Fruit fly (Drosophila melanogaster) whole organism, embryonic: ENCODE measurements around the gene Df31.

ENCODE experiments used
- Bteb2 ChIP-seq: fragments of 200-800 bp; sonication (Bioruptor generic); optimal IDR thresholded peaks from 2 replicates; lab custom pipeline; 2016; ENCODE audit warnings: missing biosample characterization, missing genetic modification characterization
- CG10267 ChIP-seq: fragments of 200-800 bp; sonication (Bioruptor generic); optimal IDR thresholded peaks from 2 replicates; lab custom pipeline; 2018; ENCODE audit warnings: missing biosample characterization, mild to moderate bottlenecking, missing genetic modification characterization, moderate library complexity
- CG12155 ChIP-seq: fragments of 200-800 bp; sonication (Bioruptor generic); optimal IDR thresholded peaks from 3 replicates; lab custom pipeline; 2016; ENCODE audit warnings: missing biosample characterization, missing genetic modification characterization
- CG13775 ChIP-seq: fragments of 200-800 bp; sonication (Bioruptor generic); optimal IDR thresholded peaks from 3 replicates; lab custom pipeline; 2017; ENCODE audit warnings: missing biosample characterization, mild to moderate bottlenecking, missing genetic modification characterization
- CG1602 ChIP-seq: fragments of 200-800 bp; sonication (Bioruptor generic); optimal IDR thresholded peaks from 3 replicates; lab custom pipeline; 2016; ENCODE audit warnings: missing biosample characterization, missing genetic modification characterization
- CG1603 ChIP-seq: fragments of 200-800 bp; sonication (Bioruptor generic); optimal IDR thresholded peaks from 2 replicates; lab custom pipeline; 2019; ENCODE audit warnings: missing biosample characterization, mild to moderate bottlenecking, missing genetic modification characterization, moderate library complexity
- CG17361 ChIP-seq: fragments of 200-800 bp; sonication (Bioruptor generic); IDR thresholded peaks from 3 replicates; pipeline ENCODE4 v1.3.6; 2022; ENCODE audit warnings: missing biosample characterization, missing genetic modification characterization
- CG17802 ChIP-seq: fragments of 200-800 bp; sonication (Bioruptor generic); optimal IDR thresholded peaks from 2 replicates; lab custom pipeline; 2018; ENCODE audit warnings: missing biosample characterization, mild to moderate bottlenecking, missing genetic modification characterization, moderate library complexity
- CG2116 ChIP-seq: fragments of 200-800 bp; sonication (Bioruptor generic); optimal IDR thresholded peaks from 3 replicates; lab custom pipeline; 2018; ENCODE audit warnings: missing biosample characterization, mild to moderate bottlenecking, missing genetic modification characterization
- CG2129 ChIP-seq: fragments of 200-800 bp; sonication (Bioruptor generic); IDR thresholded peaks from 2 replicates; pipeline ENCODE4 v1.3.6; 2022; ENCODE audit warnings: missing biosample characterization, missing genetic modification characterization; ENCODE audit not compliant: partially characterized antibody
- CG2202 ChIP-seq: fragments of 200-800 bp; sonication (Bioruptor generic); optimal IDR thresholded peaks from 2 replicates; lab custom pipeline; 2018; ENCODE audit warnings: missing biosample characterization, mild to moderate bottlenecking, missing genetic modification characterization
- CG30431 ChIP-seq: fragments of 200-800 bp; sonication (Bioruptor generic); optimal IDR thresholded peaks from 2 replicates; lab custom pipeline; 2017; ENCODE audit warnings: missing biosample characterization, missing genetic modification characterization
- CG3163 ChIP-seq: fragments of 200-800 bp; sonication (Bioruptor generic); optimal IDR thresholded peaks from 3 replicates; lab custom pipeline; 2016; ENCODE audit warnings: missing biosample characterization, missing genetic modification characterization
- CG3281 ChIP-seq: fragments of 200-800 bp; sonication (Bioruptor generic); optimal IDR thresholded peaks from 3 replicates; lab custom pipeline; 2017; ENCODE audit warnings: missing biosample characterization, mild to moderate bottlenecking, missing genetic modification characterization
- CG3838 ChIP-seq: fragments of 200-800 bp; sonication (Bioruptor generic); optimal IDR thresholded peaks from 3 replicates; lab custom pipeline; 2016; ENCODE audit warnings: missing biosample characterization, missing genetic modification characterization
- CG6683 ChIP-seq: fragments of 200-800 bp; sonication (Bioruptor generic); optimal IDR thresholded peaks from 2 replicates; lab custom pipeline; 2017; ENCODE audit warnings: missing biosample characterization, mild to moderate bottlenecking, missing genetic modification characterization, missing genetic modification reagents
- CG7786 ChIP-seq: fragments of 200-800 bp; sonication (Bioruptor generic); optimal IDR thresholded peaks from 2 replicates; lab custom pipeline; 2016; ENCODE audit warnings: missing biosample characterization, missing genetic modification characterization
- CG7963 ChIP-seq: fragments of 200-800 bp; sonication (Bioruptor generic); IDR thresholded peaks from 3 replicates; pipeline ENCODE4 v1.3.6; 2022; ENCODE audit warnings: missing biosample characterization, missing genetic modification characterization; ENCODE audit not compliant: partially characterized antibody
- CHES-1-like ChIP-seq: fragments of 200-800 bp; sonication (Bioruptor generic); optimal IDR thresholded peaks from 2 replicates; lab custom pipeline; 2016; ENCODE audit warnings: missing biosample characterization, missing genetic modification characterization
- Dll ChIP-seq: fragments of 200-800 bp; sonication (Bioruptor generic); IDR thresholded peaks from 4 replicates; pipeline ENCODE4 v1.3.6; 2022; ENCODE audit warnings: missing biosample characterization, missing genetic modification characterization; ENCODE audit not compliant: partially characterized antibody
- Dref ChIP-seq: fragments of 200-800 bp; sonication (Bioruptor generic); IDR thresholded peaks from 2 replicates; pipeline ENCODE4 v1.3.6; 2022; ENCODE audit warnings: missing biosample characterization, missing genetic modification characterization
- Gug ChIP-seq: fragments of 200-800 bp; sonication (Bioruptor generic); IDR thresholded peaks from 4 replicates; pipeline ENCODE4 v1.3.6; 2022; ENCODE audit warnings: missing biosample characterization, missing genetic modification characterization
- HLH4C ChIP-seq: fragments of 200-800 bp; sonication (Bioruptor generic); IDR thresholded peaks from 3 replicates; pipeline ENCODE4 v1.3.6; 2022; ENCODE audit warnings: missing biosample characterization, missing genetic modification characterization; ENCODE audit not compliant: partially characterized antibody
- HmgZ ChIP-seq: fragments of 200-800 bp; sonication (Bioruptor generic); optimal IDR thresholded peaks from 2 replicates; lab custom pipeline; 2018; ENCODE audit warnings: missing biosample characterization, mild to moderate bottlenecking, missing genetic modification characterization
- Mes4 ChIP-seq: fragments of 200-800 bp; sonication (Bioruptor generic); optimal IDR thresholded peaks from 2 replicates; lab custom pipeline; 2016; ENCODE audit warnings: missing biosample characterization, missing genetic modification characterization
- Neu2 ChIP-seq: fragments of 200-800 bp; sonication (Bioruptor generic); optimal IDR thresholded peaks from 3 replicates; lab custom pipeline; 2016; ENCODE audit warnings: missing biosample characterization, missing genetic modification characterization, borderline replicate concordance
- Scr ChIP-seq: fragments of 200-800 bp; sonication (Bioruptor generic); IDR thresholded peaks from 2 replicates; pipeline ENCODE4 v1.3.6; 2022; ENCODE audit warnings: missing biosample characterization, missing genetic modification characterization; ENCODE audit not compliant: partially characterized antibody
- Usf ChIP-seq: fragments of 200-800 bp; sonication (Bioruptor generic); optimal IDR thresholded peaks from 2 replicates; lab custom pipeline; 2017; ENCODE audit warnings: missing genotype, missing biosample characterization, missing genetic modification characterization
- Xrp1 ChIP-seq: fragments of 200-800 bp; sonication (Bioruptor generic); IDR thresholded peaks from 2 replicates; pipeline ENCODE4 v1.3.6; 2022; ENCODE audit warnings: missing biosample characterization, missing genetic modification characterization
- YL-1 ChIP-seq: fragments of 200-800 bp; sonication (Bioruptor generic); optimal IDR thresholded peaks from 3 replicates; lab custom pipeline; 2017; ENCODE audit warnings: missing biosample characterization, mild to moderate bottlenecking, missing genetic modification characterization
- ase ChIP-seq: fragments of 200-800 bp; sonication (Bioruptor generic); IDR thresholded peaks from 3 replicates; pipeline ENCODE4 v1.3.6; 2022; ENCODE audit warnings: missing biosample characterization, missing genetic modification characterization
- az2 ChIP-seq: fragments of 200-800 bp; sonication (Bioruptor generic); optimal IDR thresholded peaks from 3 replicates; lab custom pipeline; 2016; ENCODE audit warnings: missing biosample characterization, missing genetic modification characterization
- da ChIP-seq: fragments of 200-800 bp; sonication (Bioruptor generic); optimal IDR thresholded peaks from 2 replicates; lab custom pipeline; 2016; ENCODE audit warnings: missing biosample characterization, missing genetic modification characterization
- dmrt11E ChIP-seq: fragments of 200-800 bp; sonication (Bioruptor generic); optimal IDR thresholded peaks from 3 replicates; lab custom pipeline; 2018; ENCODE audit warnings: missing biosample characterization, mild to moderate bottlenecking, missing genetic modification characterization, moderate library complexity
- dpn ChIP-seq, 2 experiments: fragments of 200-800 bp; sonication (Bioruptor generic); optimal IDR thresholded peaks; 3 replicates each; lab custom pipeline; 2016; ENCODE audit warnings: missing biosample characterization in 2 of 2, missing genetic modification characterization in 2 of 2
- ems ChIP-seq: fragments of 200-800 bp; sonication (Bioruptor generic); optimal IDR thresholded peaks from 3 replicates; lab custom pipeline; 2016; ENCODE audit warnings: missing biosample characterization, missing genetic modification characterization
- hkb ChIP-seq, 2 experiments: fragments of 200-800 bp in 1 of 2; fragments of >200 bp in 1 of 2; sonication (Bioruptor generic) in 1 of 2; IDR thresholded peaks in 1 of 2; optimal IDR thresholded peaks in 1 of 2; 2 replicates each; pipeline versions ENCODE4 v1.3.6 to Lab custom; 2017 to 2022; ENCODE audit warnings: missing biosample characterization in 1 of 2, missing genetic modification characterization in 1 of 2
- kni ChIP-seq: fragments of 200-800 bp; sonication (Bioruptor generic); optimal IDR thresholded peaks from 3 replicates; lab custom pipeline; 2017; ENCODE audit warnings: mild to moderate bottlenecking, missing biosample characterization, missing genetic modification reagents, missing genetic modification characterization
- lilli ChIP-seq: fragments of 200-800 bp; sonication (Bioruptor generic); optimal IDR thresholded peaks from 3 replicates; lab custom pipeline; 2016; ENCODE audit warnings: missing biosample characterization, missing genetic modification characterization
- maf-S ChIP-seq: fragments of 200-800 bp; sonication (Bioruptor generic); optimal IDR thresholded peaks from 2 replicates; lab custom pipeline; 2016; ENCODE audit warnings: missing biosample characterization, missing genetic modification characterization
- mld ChIP-seq: fragments of 200-800 bp; sonication (Bioruptor generic); IDR thresholded peaks from 3 replicates; pipeline ENCODE4 v1.3.6; 2022; ENCODE audit warnings: missing biosample characterization, missing genetic modification characterization; ENCODE audit not compliant: partially characterized antibody
- pros ChIP-seq: fragments of 200-800 bp; sonication (Bioruptor generic); optimal IDR thresholded peaks from 3 replicates; lab custom pipeline; 2019; ENCODE audit warnings: missing biosample characterization, mild to moderate bottlenecking, missing genetic modification characterization, moderate library complexity
- rib ChIP-seq: fragments of 200-800 bp; sonication (Bioruptor generic); IDR thresholded peaks from 2 replicates; pipeline ENCODE4 v1.3.6; 2022; ENCODE audit warnings: missing biosample characterization, missing genetic modification characterization
- run ChIP-seq: fragments of 200-800 bp; sonication (Bioruptor generic); optimal IDR thresholded peaks from 3 replicates; lab custom pipeline; 2018; ENCODE audit warnings: missing biosample characterization, mild to moderate bottlenecking, missing genetic modification characterization
- sna ChIP-seq: fragments of 200-800 bp; sonication (Bioruptor generic); IDR thresholded peaks from 2 replicates; pipeline ENCODE4 v1.3.6; 2022; ENCODE audit warnings: missing biosample characterization, missing genetic modification characterization; ENCODE audit not compliant: partially characterized antibody
- sqz ChIP-seq: fragments of 200-800 bp; sonication (Bioruptor generic); optimal IDR thresholded peaks from 3 replicates; lab custom pipeline; 2018; ENCODE audit warnings: missing biosample characterization, mild to moderate bottlenecking, missing genetic modification characterization
- tap ChIP-seq: fragments of 200-800 bp; optimal IDR thresholded peaks from 3 replicates; lab custom pipeline; 2019; ENCODE audit warnings: missing biosample characterization, mild to moderate bottlenecking, missing genetic modification characterization, moderate library complexity
- vnd ChIP-seq: fragments of 200-800 bp; sonication (Bioruptor generic); IDR thresholded peaks from 3 replicates; pipeline ENCODE4 v1.3.6; 2022; ENCODE audit warnings: missing biosample characterization, missing genetic modification characterization; ENCODE audit not compliant: partially characterized antibody
- vvl ChIP-seq: fragments of 200-800 bp; sonication (Bioruptor generic); IDR thresholded peaks from 2 replicates; pipeline ENCODE4 v1.3.6; 2022; ENCODE audit warnings: missing biosample characterization, missing genetic modification characterization

Df31 gene

DNA sequence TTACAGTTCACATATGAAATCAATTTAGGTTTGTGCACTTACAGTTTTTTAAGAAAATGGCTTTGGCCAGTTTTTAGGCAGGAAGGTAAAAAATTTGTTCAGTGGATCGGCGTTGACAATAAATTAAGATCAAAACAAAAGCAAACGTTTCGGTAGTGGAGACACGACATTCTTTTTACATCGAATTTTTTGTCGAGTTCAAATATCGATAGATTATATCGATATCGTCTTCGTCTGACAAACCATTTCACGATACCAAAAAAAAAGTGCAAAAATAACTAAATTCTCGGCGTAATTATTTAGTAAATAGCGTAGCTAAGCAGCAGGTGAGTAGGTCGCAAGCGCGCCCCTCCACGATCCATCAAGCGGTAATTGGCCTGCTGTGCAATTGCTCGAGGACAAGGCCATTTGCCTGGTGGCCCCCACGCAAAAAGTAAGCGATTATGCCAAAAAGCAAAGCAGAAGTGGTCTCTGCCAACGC lies 28.8 kb upstream of the Df31 start, which contains the start of gene Cul2 (continued):
- TF ChIP-seq mld (GFP tag; lab: Robert Waterston, UW): peak; percentile 69; the same call in 2 of the 3 replicates
- TF ChIP-seq ase (GFP tag; lab: Robert Waterston, UW): no peak
- TF ChIP-seq HmgZ: peak; percentile 32
- peak; percentile 79 for TF ChIP-seq Dref (GFP tag; lab: Robert Waterston, UW)
- TF ChIP-seq Mes4 (GFP tag; lab: Kevin White, UChicago): peak; percentile 19
- TF ChIP-seq CG10267: peak; percentile 57
- TF ChIP-seq Scr (GFP tag; lab: Robert Waterston, UW): peak; percentile 84
- no peak for TF ChIP-seq run (tag; lab: Kevin White, UChicago)
- peak; percentile 60 for TF ChIP-seq YL-1 (GFP tag; lab: Kevin White, UChicago)
- peak; percentile 23 for TF ChIP-seq CG3163 (GFP tag; lab: Kevin White, UChicago)
- TF ChIP-seq sqz: peak; percentile 87
- TF ChIP-seq CG3281: peak; percentile 2
- peak; percentile 41 to 50 for TF ChIP-seq dpn (GFP tag; optimal IDR thresholded peaks at IDR 0.05; lab: Kevin White, UChicago)
- peak; percentile 64 for TF ChIP-seq rib (GFP tag; lab: Robert Waterston, UW)
- no peak for TF ChIP-seq CG3838 (GFP tag; lab: Kevin White, UChicago)
- TF ChIP-seq CG7786 (GFP tag; lab: Kevin White, UChicago): peak; percentile 39
- peak; percentile 71 for TF ChIP-seq CG1603 (tag; lab: Kevin White, UChicago)
- TF ChIP-seq vnd (GFP tag; lab: Robert Waterston, UW): peak; percentile 85
- peak; percentile 72 for TF ChIP-seq CG2129
- TF ChIP-seq hkb (optimal IDR thresholded peaks at IDR 0.05; lab: Kevin White, UChicago): no peak
- TF ChIP-seq hkb (GFP tag; IDR thresholded peaks at IDR 0.05; lab: Robert Waterston, UW): peak; percentile 34; the same call in 1 of the 2 replicates
- TF ChIP-seq lilli (GFP tag; lab: Kevin White, UChicago): peak; percentile 48
- TF ChIP-seq CG6683 (GFP tag; lab: Kevin White, UChicago): no peak
- no peak for TF ChIP-seq CG13775 (GFP tag; lab: Kevin White, UChicago)
- TF ChIP-seq Usf (GFP tag; lab: Kevin White, UChicago): no peak
- TF ChIP-seq vvl: no peak
- peak; percentile 69 for TF ChIP-seq sna
- peak; percentile 57 for TF ChIP-seq CG2116 (GFP tag; lab: Kevin White, UChicago)
- TF ChIP-seq da (GFP tag; lab: Kevin White, UChicago): no peak
- TF ChIP-seq CG30431 (GFP tag; lab: Kevin White, UChicago): no peak
- TF ChIP-seq CG12155 (GFP tag; lab: Kevin White, UChicago): peak; percentile 39
- TF ChIP-seq dmrt11E: peak; percentile 33
- TF ChIP-seq CHES-1-like (GFP tag; lab: Kevin White, UChicago): peak; percentile 63
- peak; percentile 22 for TF ChIP-seq ems
- TF ChIP-seq kni (GFP tag; lab: Kevin White, UChicago): no peak
- peak; percentile 93 for TF ChIP-seq CG17802 (tag; lab: Kevin White, UChicago)
- peak; percentile 38 for TF ChIP-seq Neu2 (GFP tag; lab: Kevin White, UChicago)
- peak; percentile 48; the same call in 2 of the 3 replicates for TF ChIP-seq CG17361 (GFP tag; lab: Robert Waterston, UW)
- no peak for TF ChIP-seq tap (tag; lab: Kevin White, UChicago)
- TF ChIP-seq Xrp1 (GFP tag; lab: Robert Waterston, UW): peak; percentile 34; the same call in 1 of the 2 replicates
- TF ChIP-seq CG7963: peak; percentile 69; the same call in 2 of the 3 replicates
- TF ChIP-seq Gug (GFP tag; lab: Robert Waterston, UW): peak; percentile 51; the same call in 1 of the 4 replicates
- peak; percentile 86 for TF ChIP-seq Dll
- TF ChIP-seq CG2202 (tag; lab: Kevin White, UChicago): no peak
- TF ChIP-seq CG1602: peak; percentile 34
- TF ChIP-seq Bteb2: no peak
- peak; percentile 80 for TF ChIP-seq HLH4C (GFP tag; lab: Robert Waterston, UW)
- TF ChIP-seq pros (GFP tag; lab: Kevin White, UChicago): no peak
- no peak for TF ChIP-seq az2 (GFP tag; lab: Kevin White, UChicago)
- peak; percentile 22 for TF ChIP-seq maf-S (GFP tag; lab: Kevin White, UChicago)
